Worm (Caenorhabditis elegans) whole organism, L3 larva: Measurements from ENCODE around the gene nhr-137.

ENCODE experiments used
- ama-1 ChIP-seq: fragments of 150-350 bp; optimal IDR thresholded peaks from 2 replicates; lab custom pipeline; 2018
- hmg-11 ChIP-seq: sonication (generic microtip); optimal IDR thresholded peaks from 2 replicates; lab custom pipeline; 2016; ENCODE audit warnings: missing genetic modification characterization, missing compliant biosample characterization
- nhr-77 ChIP-seq: fragments of 150-350 bp; optimal IDR thresholded peaks from 2 replicates; lab custom pipeline; 2014; ENCODE audit warnings: missing biosample characterization, missing genetic modification characterization

DNA sequence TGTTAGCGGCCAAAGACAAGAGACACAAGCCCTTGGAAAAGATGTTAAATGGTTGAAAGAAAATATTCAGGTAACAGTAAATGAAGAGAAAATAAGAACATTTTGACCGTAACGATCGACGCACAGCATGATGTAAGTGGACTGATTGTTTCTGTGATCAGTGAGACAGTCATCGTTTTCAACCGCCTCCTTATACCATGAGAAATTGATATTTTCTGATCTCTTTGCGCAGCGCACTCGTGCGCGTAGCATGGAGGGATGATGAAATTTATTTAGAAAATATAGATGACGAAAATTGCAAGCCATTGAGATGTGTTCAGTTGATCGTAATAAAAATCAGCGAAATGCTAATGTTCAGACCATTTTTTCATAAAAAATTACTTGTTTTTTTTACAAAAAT lies 19.2 kb downstream of the nhr-137 start:
- no peak for TF ChIP-seq nhr-77 (tag; lab: Kevin White, UChicago)
- no peak for TF ChIP-seq hmg-11 (tag; lab: Kevin White, UChicago)
- TF ChIP-seq ama-1 (lab: Kevin White, UChicago) = no peak
